Worm (Caenorhabditis elegans): Measurements from ENCODE around the gene T20B5.2.

- no peak for TF ChIP-seq tbx-9 (tag; optimal IDR thresholded peaks at IDR 0.05; ENCODE audit: borderline replicate concordance)
- TF ChIP-seq madf-3 (GFP tag; IDR thresholded peaks at IDR 0.05), result no peak
- no peak for TF ChIP-seq xnd-1 (tag; optimal IDR thresholded peaks at IDR 0.05)
- no peak for TF ChIP-seq unc-62 (GFP tag; optimal IDR thresholded peaks at IDR 0.05)
- no peak for TF ChIP-seq ekl-4 (GFP tag; IDR thresholded peaks at IDR 0.05)
These were observed 39.6 kb upstream of the T20B5.2 start, which contains the start of gene B0416.3 for ce11 chrX:9291345-9291744.
